Worm (Caenorhabditis elegans) whole organism, L1 larva: ENCODE data around the gene K12H6.6.

ENCODE experiments used
- ceh-82 ChIP-seq, 3 experiments: fragments of 150-350 bp in 1 of 3; sonication (generic microtip) in 2 of 3; optimal IDR thresholded peaks; 2 replicates each; lab custom pipeline; 2014 to 2017; ENCODE audit warnings: missing biosample characterization in 3 of 3, missing genetic modification characterization in 3 of 3
- ces-1 ChIP-seq: fragments of 150-350 bp; optimal IDR thresholded peaks from 2 replicates; lab custom pipeline; 2014; ENCODE audit warnings: missing biosample characterization, missing genetic modification reagents, missing genetic modification characterization
- efl-1 ChIP-seq, 4 experiments: fragments of 150-350 bp; optimal IDR thresholded peaks in 3 of 4; peaks in 1 of 4; 1 replicate in 1 of 4; 2 replicates in 3 of 4; lab custom pipeline; 2014; ENCODE audit warnings: missing biosample characterization in 2 of 4, missing genetic modification characterization in 2 of 4, missing genetic modification reagents in 2 of 4
- lin-35 ChIP-seq, 2 experiments: fragments of 150-350 bp; optimal IDR thresholded peaks; 2 replicates each; lab custom pipeline; 2014; ENCODE audit warnings: missing biosample characterization in 2 of 2, missing genetic modification characterization in 2 of 2, missing genetic modification reagents in 2 of 2
- lin-39 ChIP-seq: fragments of 150-350 bp; optimal IDR thresholded peaks from 2 replicates; lab custom pipeline; 2014; ENCODE audit warnings: missing biosample characterization, missing genetic modification reagents, missing genetic modification characterization
- lsy-2 ChIP-seq, 2 experiments: fragments of 150-350 bp; optimal IDR thresholded peaks; 2 replicates each; lab custom pipeline; 2014; ENCODE audit warnings: missing biosample characterization in 2 of 2, missing genetic modification characterization in 2 of 2
- mdl-1 ChIP-seq, 2 experiments: fragments of 150-350 bp; optimal IDR thresholded peaks; 2 replicates each; lab custom pipeline; 2014 to 2017; ENCODE audit warnings: missing biosample characterization in 2 of 2, missing genetic modification characterization in 2 of 2, inconsistent platforms in 1 of 2
- mep-1 ChIP-seq: fragments of 150-350 bp; optimal IDR thresholded peaks from 2 replicates; lab custom pipeline; 2014; ENCODE audit warnings: missing biosample characterization, missing genetic modification characterization
- nhr-11 ChIP-seq: fragments of 150-350 bp; optimal IDR thresholded peaks from 2 replicates; lab custom pipeline; 2014; ENCODE audit warnings: missing biosample characterization, missing genetic modification characterization
- nhr-12 ChIP-seq: sonication (generic microtip); optimal IDR thresholded peaks from 2 replicates; lab custom pipeline; 2017; ENCODE audit warnings: missing biosample characterization, missing genetic modification characterization
- nhr-28 ChIP-seq: fragments of 150-350 bp; optimal IDR thresholded peaks from 2 replicates; lab custom pipeline; 2014; ENCODE audit warnings: missing biosample characterization, missing genetic modification characterization
- nhr-90 ChIP-seq: sonication (generic microtip); optimal IDR thresholded peaks from 2 replicates; lab custom pipeline; 2016; ENCODE audit warnings: mild to moderate bottlenecking, missing genetic modification characterization, missing compliant biosample characterization; ENCODE audit not compliant: poor library complexity
- pag-3 ChIP-seq: sonication (generic microtip); optimal IDR thresholded peaks from 2 replicates; lab custom pipeline; 2017; ENCODE audit warnings: missing genetic modification characterization, mild to moderate bottlenecking, missing compliant biosample characterization, antibody characterized with exemption, borderline replicate concordance; ENCODE audit not compliant: insufficient read depth

ce11 chrII:2843088-2843487 is 12.1 kb upstream of the K12H6.6 start, which contains the start of gene Y110A2AL.7:
- TF ChIP-seq pag-3 (tag; lab: Kevin White, UChicago) = no peak
- no peak for TF ChIP-seq mdl-1 (tag; optimal IDR thresholded peaks at IDR 0.05; lab: Kevin White, UChicago)
- no peak for TF ChIP-seq nhr-28 (tag; lab: Kevin White, UChicago)
- no peak for TF ChIP-seq lsy-2 (tag; optimal IDR thresholded peaks at IDR 0.05; lab: Kevin White, UChicago)
- no peak for TF ChIP-seq nhr-11 (tag; lab: Kevin White, UChicago)
- TF ChIP-seq lin-35 (GFP tag; optimal IDR thresholded peaks at IDR 0.05; lab: Kevin White, UChicago) = no peak
- no peak for TF ChIP-seq nhr-12 (tag; lab: Kevin White, UChicago)
- TF ChIP-seq mep-1 = no peak
- no peak for TF ChIP-seq nhr-90 (tag; lab: Kevin White, UChicago)
- TF ChIP-seq ces-1 (GFP tag; lab: Kevin White, UChicago) = no peak
- TF ChIP-seq efl-1 (optimal IDR thresholded peaks at IDR 0.05; lab: Kevin White, UChicago) = no peak
- TF ChIP-seq efl-1 (GFP tag; optimal IDR thresholded peaks at IDR 0.05 in 1 of 2; lab: Kevin White, UChicago) = no peak
- no peak for TF ChIP-seq lin-39
- no peak for TF ChIP-seq ceh-82 (tag; optimal IDR thresholded peaks at IDR 0.05; lab: Kevin White, UChicago)
